Fruit fly (Drosophila melanogaster) whole organism, embryonic: ENCODE measurements around the gene CG33641.

Experiments used
- BEAF-32 ChIP-seq: fragments of 200-800 bp; sonication (Bioruptor generic); optimal IDR thresholded peaks from 3 replicates; lab custom pipeline; 2017; ENCODE audit warnings: missing biosample characterization, missing genetic modification characterization, mild to moderate bottlenecking, moderate library complexity, missing genetic modification reagents
- C15 ChIP-seq: fragments of 200-800 bp; sonication (Bioruptor generic); IDR thresholded peaks from 3 replicates; pipeline ENCODE4 v1.3.6; 2022; ENCODE audit warnings: missing biosample characterization, missing genetic modification characterization
- CG10274 ChIP-seq: fragments of 200-800 bp; sonication (Bioruptor generic); optimal IDR thresholded peaks from 3 replicates; lab custom pipeline; 2017; ENCODE audit warnings: missing biosample characterization, mild to moderate bottlenecking, missing genetic modification characterization
- CG14965 ChIP-seq: fragments of 200-800 bp; sonication (Bioruptor generic); optimal IDR thresholded peaks from 2 replicates; lab custom pipeline; 2016; ENCODE audit warnings: missing biosample characterization, missing genetic modification characterization, borderline replicate concordance
- CG16813 ChIP-seq: fragments of 200-800 bp; sonication (Bioruptor generic); IDR thresholded peaks from 3 replicates; pipeline ENCODE4 v1.3.6; 2022; ENCODE audit warnings: missing biosample characterization, missing genetic modification characterization; ENCODE audit not compliant: partially characterized antibody
- CG17385 ChIP-seq: fragments of 200-800 bp; sonication (Bioruptor generic); optimal IDR thresholded peaks from 3 replicates; lab custom pipeline; 2018; ENCODE audit warnings: missing biosample characterization, mild to moderate bottlenecking, missing genetic modification characterization
- CG1832 ChIP-seq: fragments of 200-800 bp; sonication (Bioruptor generic); optimal IDR thresholded peaks from 2 replicates; lab custom pipeline; 2017; ENCODE audit warnings: missing biosample characterization, mild to moderate bottlenecking, missing genetic modification characterization, inconsistent platforms
- CG18476 ChIP-seq: fragments of 200-800 bp; sonication (Bioruptor generic); optimal IDR thresholded peaks from 2 replicates; lab custom pipeline; 2016; ENCODE audit warnings: missing biosample characterization, mild to moderate bottlenecking, missing genetic modification characterization
- CG2129 ChIP-seq: fragments of 200-800 bp; sonication (Bioruptor generic); IDR thresholded peaks from 2 replicates; pipeline ENCODE4 v1.3.6; 2022; ENCODE audit warnings: missing biosample characterization, missing genetic modification characterization; ENCODE audit not compliant: partially characterized antibody
- CG30403 ChIP-seq: fragments of 200-800 bp; sonication (Bioruptor generic); optimal IDR thresholded peaks from 3 replicates; lab custom pipeline; 2016; ENCODE audit warnings: missing biosample characterization, missing genetic modification characterization
- CG3281 ChIP-seq: fragments of 200-800 bp; sonication (Bioruptor generic); optimal IDR thresholded peaks from 3 replicates; lab custom pipeline; 2017; ENCODE audit warnings: missing biosample characterization, mild to moderate bottlenecking, missing genetic modification characterization
- CG3995 ChIP-seq: fragments of 200-800 bp; sonication (Bioruptor generic); optimal IDR thresholded peaks from 3 replicates; lab custom pipeline; 2016; ENCODE audit warnings: missing biosample characterization, missing genetic modification characterization
- CG4328 ChIP-seq: fragments of 200-800 bp; sonication (Bioruptor generic); optimal IDR thresholded peaks from 3 replicates; lab custom pipeline; 2017; ENCODE audit warnings: missing biosample characterization, missing genetic modification reagents, missing genetic modification characterization
- CG4730 ChIP-seq: fragments of 200-800 bp; sonication (Bioruptor generic); IDR thresholded peaks from 2 replicates; pipeline ENCODE4 v1.3.6; 2022; ENCODE audit warnings: missing biosample characterization, missing genetic modification characterization
- CG5180 ChIP-seq: fragments of 200-800 bp; sonication (Bioruptor generic); optimal IDR thresholded peaks from 3 replicates; lab custom pipeline; 2017; ENCODE audit warnings: missing biosample characterization, missing genetic modification characterization, mild to moderate bottlenecking, moderate library complexity, missing genetic modification reagents
- CG6272 ChIP-seq: fragments of 200-800 bp; sonication (Bioruptor generic); IDR thresholded peaks from 2 replicates; pipeline ENCODE4 v1.3.6; 2022; ENCODE audit warnings: missing biosample characterization, missing genetic modification characterization
- CG7372 ChIP-seq: fragments of 200-800 bp; sonication (Bioruptor generic); IDR thresholded peaks from 2 replicates; pipeline ENCODE4 v1.3.6; 2022; ENCODE audit warnings: missing biosample characterization, missing genetic modification characterization
- CG7786 ChIP-seq: fragments of 200-800 bp; sonication (Bioruptor generic); optimal IDR thresholded peaks from 2 replicates; lab custom pipeline; 2016; ENCODE audit warnings: missing biosample characterization, missing genetic modification characterization
- CG9437 ChIP-seq: fragments of 200-800 bp; sonication (Bioruptor generic); optimal IDR thresholded peaks from 2 replicates; lab custom pipeline; 2018; ENCODE audit warnings: missing biosample characterization, mild to moderate bottlenecking, missing genetic modification characterization
- Dfd ChIP-seq, 2 experiments: fragments of >200 bp; optimal IDR thresholded peaks; 2 replicates each; lab custom pipeline; 2017; ENCODE audit warnings: missing biosample characterization in 2 of 2, missing genetic modification characterization in 2 of 2
- Doc2 ChIP-seq: fragments of 200-800 bp; sonication (Bioruptor generic); IDR thresholded peaks from 2 replicates; pipeline ENCODE4 v1.3.6; 2022; ENCODE audit warnings: missing biosample characterization, missing genetic modification characterization
- Drgx ChIP-seq: fragments of 200-800 bp; sonication (Bioruptor generic); IDR thresholded peaks from 2 replicates; pipeline ENCODE4 v1.3.6; 2022; ENCODE audit warnings: missing biosample characterization, missing genetic modification characterization
- Elba2 ChIP-seq: fragments of 200-800 bp; sonication (Bioruptor generic); optimal IDR thresholded peaks from 3 replicates; lab custom pipeline; 2016; ENCODE audit warnings: missing biosample characterization, missing genetic modification characterization
- Fer2 ChIP-seq: fragments of 200-800 bp; sonication (Bioruptor generic); optimal IDR thresholded peaks from 2 replicates; lab custom pipeline; 2018; ENCODE audit warnings: missing biosample characterization, mild to moderate bottlenecking, missing genetic modification characterization, moderate library complexity
- Gug ChIP-seq: fragments of 200-800 bp; sonication (Bioruptor generic); IDR thresholded peaks from 4 replicates; pipeline ENCODE4 v1.3.6; 2022; ENCODE audit warnings: missing biosample characterization, missing genetic modification characterization
- HHEX ChIP-seq: fragments of 200-800 bp; sonication (Bioruptor generic); optimal IDR thresholded peaks from 3 replicates; lab custom pipeline; 2017; ENCODE audit warnings: missing biosample characterization, mild to moderate bottlenecking, missing genetic modification characterization, missing genetic modification reagents
- Hr3 ChIP-seq: fragments of 200-800 bp; sonication (Bioruptor generic); optimal IDR thresholded peaks from 3 replicates; lab custom pipeline; 2016; ENCODE audit warnings: missing biosample characterization, missing genetic modification characterization
- Mrtf ChIP-seq: fragments of 200-800 bp; sonication (Bioruptor generic); IDR thresholded peaks from 3 replicates; pipeline ENCODE4 v1.3.6; 2022; ENCODE audit warnings: missing biosample characterization, missing genetic modification characterization
- NC2α ChIP-seq: fragments of 200-800 bp; sonication (Bioruptor generic); optimal IDR thresholded peaks from 2 replicates; lab custom pipeline; 2016; ENCODE audit warnings: missing biosample characterization, missing genetic modification characterization
- Sox100B ChIP-seq: fragments of 200-800 bp; sonication (Bioruptor generic); optimal IDR thresholded peaks from 3 replicates; lab custom pipeline; 2018; ENCODE audit warnings: missing biosample characterization, mild to moderate bottlenecking, missing genetic modification characterization
- Sry-β ChIP-seq: fragments of 200-800 bp; sonication (Bioruptor generic); optimal IDR thresholded peaks from 2 replicates; lab custom pipeline; 2018; ENCODE audit warnings: missing biosample characterization, mild to moderate bottlenecking, missing genetic modification characterization, moderate library complexity
- Usf ChIP-seq: fragments of 200-800 bp; sonication (Bioruptor generic); optimal IDR thresholded peaks from 2 replicates; lab custom pipeline; 2017; ENCODE audit warnings: missing genotype, missing biosample characterization, missing genetic modification characterization
- chinmo ChIP-seq: fragments of 200-800 bp; sonication (Bioruptor generic); IDR thresholded peaks from 4 replicates; pipeline ENCODE4 v1.3.6; 2022; ENCODE audit warnings: missing biosample characterization, missing genetic modification characterization; ENCODE audit not compliant: partially characterized antibody
- dysf ChIP-seq: fragments of 200-800 bp; sonication (Bioruptor generic); IDR thresholded peaks from 3 replicates; pipeline ENCODE4 v1.3.6; 2022; ENCODE audit warnings: missing biosample characterization, missing genetic modification characterization
- gsb ChIP-seq: fragments of 200-800 bp; sonication (Bioruptor generic); IDR thresholded peaks from 2 replicates; pipeline ENCODE4 v1.3.6; 2022; ENCODE audit warnings: missing biosample characterization, missing genetic modification characterization
- kay ChIP-seq: fragments of 200-800 bp; sonication (Bioruptor generic); optimal IDR thresholded peaks from 2 replicates; lab custom pipeline; 2016; ENCODE audit warnings: missing biosample characterization, missing genetic modification characterization
- klu ChIP-seq: fragments of 200-800 bp; sonication (Bioruptor generic); IDR thresholded peaks from 2 replicates; pipeline ENCODE4 v1.3.6; 2022; ENCODE audit warnings: missing biosample characterization, missing genetic modification characterization
- lmd ChIP-seq: fragments of 200-800 bp; sonication (Bioruptor generic); IDR thresholded peaks from 2 replicates; pipeline ENCODE4 v1.3.6; 2022; ENCODE audit warnings: missing biosample characterization, missing genetic modification characterization
- lov ChIP-seq, 2 experiments: fragments of 200-800 bp in 1 of 2; fragments of >200 bp in 1 of 2; sonication (Bioruptor generic) in 1 of 2; IDR thresholded peaks in 1 of 2; optimal IDR thresholded peaks in 1 of 2; 2 replicates in 1 of 2; 3 replicates in 1 of 2; pipeline versions ENCODE4 v1.3.6 to Lab custom; 2017 to 2022; ENCODE audit warnings: missing biosample characterization in 1 of 2, missing genetic modification characterization in 1 of 2
- nom ChIP-seq: fragments of 200-800 bp; sonication (Bioruptor generic); optimal IDR thresholded peaks from 2 replicates; lab custom pipeline; 2017; ENCODE audit warnings: missing biosample characterization, missing genetic modification characterization, mild to moderate bottlenecking, moderate library complexity, missing genetic modification reagents
- pnt ChIP-seq: fragments of 200-800 bp; sonication (Bioruptor generic); optimal IDR thresholded peaks from 3 replicates; lab custom pipeline; 2016; ENCODE audit warnings: missing biosample characterization, missing genetic modification characterization
- psq ChIP-seq: fragments of 200-800 bp; sonication (Bioruptor generic); optimal IDR thresholded peaks from 2 replicates; lab custom pipeline; 2017; ENCODE audit warnings: missing biosample characterization, missing genetic modification characterization
- pum ChIP-seq: fragments of 200-800 bp; sonication (Bioruptor generic); optimal IDR thresholded peaks from 2 replicates; lab custom pipeline; 2016; ENCODE audit warnings: missing biosample characterization, missing genetic modification characterization
- sens ChIP-seq: fragments of 200-800 bp; sonication (Bioruptor generic); peaks from one replicate; lab custom pipeline; 2016; ENCODE audit warnings: missing biosample characterization, missing genetic modification characterization
- so ChIP-seq: fragments of 200-800 bp; sonication (Bioruptor generic); IDR thresholded peaks from 3 replicates; pipeline ENCODE4 v1.3.6; 2022; ENCODE audit warnings: missing biosample characterization, missing genetic modification characterization
- tll ChIP-seq, 2 experiments: fragments of 200-800 bp in 1 of 2; fragments of >200 bp in 1 of 2; sonication (Bioruptor generic) in 1 of 2; optimal IDR thresholded peaks; 2 replicates each; lab custom pipeline; 2017 to 2019; ENCODE audit warnings: missing biosample characterization in 2 of 2, missing genetic modification characterization in 2 of 2, mild to moderate bottlenecking in 1 of 2, moderate library complexity in 1 of 2
- trh ChIP-seq: fragments of 200-800 bp; sonication (Bioruptor generic); optimal IDR thresholded peaks from 2 replicates; lab custom pipeline; 2016; ENCODE audit warnings: missing biosample characterization, missing genetic modification characterization
- tup ChIP-seq: fragments of 200-800 bp; sonication (Bioruptor generic); optimal IDR thresholded peaks from 2 replicates; lab custom pipeline; 2016; ENCODE audit warnings: missing biosample characterization, mild to moderate bottlenecking, missing genetic modification characterization, moderate library complexity
- z ChIP-seq: fragments of 200-800 bp; sonication (Bioruptor generic); IDR thresholded peaks from 3 replicates; pipeline ENCODE4 v1.3.6; 2022; ENCODE audit warnings: missing biosample characterization, missing genetic modification characterization

Gene CG33641

DNA sequence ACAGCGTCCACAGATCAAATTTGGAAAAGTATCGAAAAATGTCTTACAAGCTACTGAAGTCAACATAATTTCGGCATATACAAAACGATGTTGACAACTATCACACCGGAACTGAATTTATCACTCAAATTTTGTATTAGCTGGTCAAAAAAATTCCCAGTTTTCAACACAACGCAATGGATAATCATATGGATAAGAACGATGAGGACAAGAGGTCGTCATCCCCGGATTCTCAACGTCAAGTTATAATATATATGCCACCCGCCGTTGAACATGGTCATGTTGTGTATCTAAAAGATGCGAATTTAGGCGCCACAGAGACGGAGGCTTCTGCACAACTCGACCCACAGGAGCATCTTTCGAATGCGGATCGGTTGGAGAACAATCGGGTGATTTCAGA lies 13.6 kb downstream of the CG33641 start, which contains the start of gene CG9263:
Gene CG9263, minus strand, starts transcription at position 101 of the 400 bp plus-strand sequence.
- peak; percentile 50 for TF ChIP-seq sens (GFP tag; lab: Kevin White, UChicago)
- TF ChIP-seq Dfd (GFP tag; optimal IDR thresholded peaks at IDR 0.05; lab: Kevin White, UChicago), result no peak
- TF ChIP-seq CG6272 (GFP tag; lab: Robert Waterston, UW), result no peak

DNA sequence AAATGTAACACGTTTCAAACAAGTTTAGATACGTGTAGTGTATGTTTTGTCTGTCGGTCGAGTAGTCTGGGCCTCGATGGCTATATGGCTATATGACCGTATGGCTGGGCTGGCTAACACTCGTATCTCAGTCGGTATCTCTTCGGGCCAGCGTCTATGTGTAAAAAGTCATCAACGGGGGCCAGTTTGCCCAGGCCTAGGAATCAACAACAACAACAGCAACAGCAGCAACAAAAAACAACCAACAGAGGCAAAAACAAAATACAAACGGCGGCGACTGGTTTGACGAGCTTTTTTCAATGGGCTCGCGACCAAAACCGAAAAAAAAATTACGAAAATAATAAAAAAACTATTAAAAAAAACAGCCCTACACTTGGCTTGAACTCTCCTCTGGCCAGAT lies 16.8 kb downstream of the CG33641 start:
- no peak for TF ChIP-seq C15 (GFP tag; lab: Robert Waterston, UW)
- TF ChIP-seq chinmo (GFP tag; lab: Robert Waterston, UW), result 0 out of 4 replicates have a peak, but pooled peaks have one; percentile 67
- TF ChIP-seq Drgx, result peak; percentile 59
- no peak for TF ChIP-seq HHEX (GFP tag; lab: Kevin White, UChicago)
- no peak for TF ChIP-seq CG2129 (GFP tag; lab: Robert Waterston, UW)
- no peak for TF ChIP-seq Usf (GFP tag; lab: Kevin White, UChicago)
- no peak for TF ChIP-seq Mrtf (GFP tag; lab: Robert Waterston, UW)
- TF ChIP-seq Doc2 (GFP tag; lab: Robert Waterston, UW), result no peak
- no peak for TF ChIP-seq CG7786 (GFP tag; lab: Kevin White, UChicago)
- no peak for TF ChIP-seq kay (GFP tag; lab: Kevin White, UChicago)
- no peak for TF ChIP-seq Hr3 (GFP tag; lab: Kevin White, UChicago)
- TF ChIP-seq CG16813 (GFP tag; lab: Robert Waterston, UW), result no peak
- TF ChIP-seq CG14965, result no peak
- TF ChIP-seq trh (GFP tag; lab: Kevin White, UChicago), result no peak
- no peak for TF ChIP-seq CG9437
- TF ChIP-seq Fer2 (tag; lab: Kevin White, UChicago), result no peak
- TF ChIP-seq CG3995 (GFP tag; lab: Kevin White, UChicago), result no peak
- no peak for TF ChIP-seq gsb (GFP tag; lab: Robert Waterston, UW)
- no peak for TF ChIP-seq klu
- TF ChIP-seq lov (optimal IDR thresholded peaks at IDR 0.05; lab: Kevin White, UChicago), result no peak
- no peak for TF ChIP-seq lov (GFP tag; IDR thresholded peaks at IDR 0.05; lab: Robert Waterston, UW)
- no peak for TF ChIP-seq Elba2 (GFP tag; lab: Kevin White, UChicago)
- no peak for TF ChIP-seq CG4730 (GFP tag; lab: Robert Waterston, UW)
- TF ChIP-seq tup (GFP tag; lab: Kevin White, UChicago), result no peak
- no peak for TF ChIP-seq pum
- no peak for TF ChIP-seq dysf (GFP tag; lab: Robert Waterston, UW)
- TF ChIP-seq Sox100B, result no peak
- TF ChIP-seq CG5180 (GFP tag; lab: Kevin White, UChicago), result no peak
- TF ChIP-seq CG17385 (GFP tag; lab: Kevin White, UChicago), result no peak
- no peak for TF ChIP-seq z
- no peak for TF ChIP-seq so (GFP tag; lab: Robert Waterston, UW)
- peak; percentile 98 for TF ChIP-seq nom (GFP tag; lab: Kevin White, UChicago)
- TF ChIP-seq Gug (GFP tag; lab: Robert Waterston, UW), result no peak
- no peak for TF ChIP-seq Sry-β (GFP tag; lab: Kevin White, UChicago)
- no peak for TF ChIP-seq CG7372 (GFP tag; lab: Robert Waterston, UW)
- no peak for TF ChIP-seq CG3281 (GFP tag; lab: Kevin White, UChicago)
- TF ChIP-seq CG10274 (GFP tag; lab: Kevin White, UChicago), result no peak
- TF ChIP-seq CG30403, result no peak
- no peak for TF ChIP-seq psq (GFP tag; lab: Kevin White, UChicago)
- no peak for TF ChIP-seq pnt (GFP tag; lab: Kevin White, UChicago)
- TF ChIP-seq NC2α (GFP tag; lab: Kevin White, UChicago), result no peak
- no peak for TF ChIP-seq lmd (GFP tag; lab: Robert Waterston, UW)
- no peak for TF ChIP-seq tll (GFP tag; optimal IDR thresholded peaks at IDR 0.05; lab: Kevin White, UChicago)
- no peak for TF ChIP-seq CG4328 (GFP tag; lab: Kevin White, UChicago)
- TF ChIP-seq CG1832 (GFP tag; lab: Kevin White, UChicago), result no peak
- no peak for TF ChIP-seq BEAF-32 (GFP tag; lab: Kevin White, UChicago)
- no peak for TF ChIP-seq CG18476 (GFP tag; lab: Kevin White, UChicago)
